Worm (Caenorhabditis elegans): ENCODE measurements around the gene C06A6.4.
A peak's percentile ranks its signal among the peaks of the same experiment; 100 is the strongest.

DNA sequence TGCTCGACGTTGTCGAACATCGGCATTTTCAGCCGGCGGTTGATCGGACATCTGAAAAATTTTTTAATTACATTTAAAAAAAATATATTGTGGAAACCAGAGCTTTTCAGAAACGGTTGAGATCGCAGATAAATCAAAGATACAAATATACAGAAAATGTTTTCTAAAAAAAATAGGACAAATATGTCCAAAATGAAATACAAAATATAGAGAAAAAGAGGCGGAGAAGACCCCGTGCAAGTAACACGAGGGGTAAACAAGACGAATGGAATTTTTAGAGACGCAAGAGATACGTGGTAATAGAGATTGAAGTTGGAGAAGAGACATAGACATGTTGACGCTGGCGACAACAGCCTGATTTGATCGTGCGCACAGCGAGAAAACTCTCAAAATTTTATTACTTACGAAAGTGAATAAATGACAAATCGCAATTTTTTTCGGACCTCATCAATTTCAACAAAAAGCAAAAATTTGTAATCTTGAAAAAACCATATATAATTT is 13.4 kb downstream of the C06A6.4 start, which contains the start of gene cdgs-1:
- TF ChIP-seq ceh-82 (tag; optimal IDR thresholded peaks at IDR 0.05) = peak in 1 of 3 experiments; percentile 57
- no peak for TF ChIP-seq zag-1 (tag; optimal IDR thresholded peaks at IDR 0.05)
- TF ChIP-seq pqm-1 (tag; optimal IDR thresholded peaks at IDR 0.05) = no peak
- TF ChIP-seq sup-37 (GFP tag; optimal IDR thresholded peaks at IDR 0.05) = no peak
- no peak for TF ChIP-seq lin-13 (GFP tag; optimal IDR thresholded peaks at IDR 0.05)
- TF ChIP-seq aly-2 (tag; optimal IDR thresholded peaks at IDR 0.05) = no peak
- TF ChIP-seq ztf-11 (tag; optimal IDR thresholded peaks at IDR 0.05) = no peak
- TF ChIP-seq rnt-1 (tag; optimal IDR thresholded peaks at IDR 0.05) = peak; percentile 23
- TF ChIP-seq elt-3 (tag; optimal IDR thresholded peaks at IDR 0.05) = peak in 1 of 6 experiments; percentile 5
- no peak for TF ChIP-seq sptf-1 (tag; optimal IDR thresholded peaks at IDR 0.05)

Data from whole organism, L1 larva.